Fruit fly (Drosophila melanogaster): ENCODE results near the gene CG11779.

Gene CG11779

dm6 chr3R:19156670-19157402 lies 2.8 kb downstream of the CG11779 start, which contains the start of gene nanos (continued):
- TF ChIP-seq CG2712 (tag; optimal IDR thresholded peaks at IDR 0.05), result peak; percentile 60
- TF ChIP-seq B-H1 (GFP tag; IDR thresholded peaks at IDR 0.05), result no peak
- peak; percentile 58 for TF ChIP-seq al (GFP tag; IDR thresholded peaks at IDR 0.05)
- TF ChIP-seq gcm2 (GFP tag; optimal IDR thresholded peaks at IDR 0.05), result no peak
- peak; percentile 12 for TF ChIP-seq CG10979 (tag; optimal IDR thresholded peaks at IDR 0.05)
- peak; percentile 70 for TF ChIP-seq Usf (GFP tag; optimal IDR thresholded peaks at IDR 0.05)
- peak; percentile 36 for TF ChIP-seq CG16815 (GFP tag; optimal IDR thresholded peaks at IDR 0.05)
- TF ChIP-seq CG14441 (GFP tag; IDR thresholded peaks at IDR 0.05), result peak; percentile 64
- peak; percentile 99 for TF ChIP-seq CG42726 (GFP tag; IDR thresholded peaks at IDR 0.05; ENCODE audit: partially characterized antibody)
- TF ChIP-seq onecut (GFP tag; IDR thresholded peaks at IDR 0.05), result no peak
- no peak for TF ChIP-seq wor (GFP tag; IDR thresholded peaks at IDR 0.05)
- TF ChIP-seq CG7987 (GFP tag; optimal IDR thresholded peaks at IDR 0.05), result peak; percentile 67
- no peak for TF ChIP-seq jing (GFP tag; optimal IDR thresholded peaks at IDR 0.05)
- no peak for TF ChIP-seq Gsc (GFP tag; IDR thresholded peaks at IDR 0.05)
- no peak for TF ChIP-seq CG3838 (GFP tag; optimal IDR thresholded peaks at IDR 0.05)
- TF ChIP-seq vnd (GFP tag; IDR thresholded peaks at IDR 0.05; ENCODE audit: partially characterized antibody), result peak; percentile 98
- TF ChIP-seq pnt (GFP tag; optimal IDR thresholded peaks at IDR 0.05), result peak; percentile 41
- no peak for TF ChIP-seq exex (tag; optimal IDR thresholded peaks at IDR 0.05)
- TF ChIP-seq TFAM (GFP tag; optimal IDR thresholded peaks at IDR 0.05), result no peak
- TF ChIP-seq CG3995 (GFP tag; optimal IDR thresholded peaks at IDR 0.05), result peak; percentile 99
- no peak for TF ChIP-seq CG3407 (GFP tag; optimal IDR thresholded peaks at IDR 0.05)
- TF ChIP-seq CG7786 (GFP tag; optimal IDR thresholded peaks at IDR 0.05), result peak; percentile 76
- TF ChIP-seq Elba2 (GFP tag; optimal IDR thresholded peaks at IDR 0.05), result no peak
- peak; percentile 14 for TF ChIP-seq cwo (GFP tag; optimal IDR thresholded peaks at IDR 0.05)
- TF ChIP-seq CG4617 (GFP tag; optimal IDR thresholded peaks at IDR 0.05; ENCODE audit: borderline replicate concordance), result peak; percentile 48
- no peak for TF ChIP-seq dan (GFP tag; IDR thresholded peaks at IDR 0.05)
- TF ChIP-seq CG2116 (GFP tag; optimal IDR thresholded peaks at IDR 0.05), result peak; percentile 88
- TF ChIP-seq YL-1 (GFP tag; optimal IDR thresholded peaks at IDR 0.05), result peak; percentile 81
- peak; percentile 63 for TF ChIP-seq phol (tag; optimal IDR thresholded peaks at IDR 0.05)
- TF ChIP-seq Xrp1 (GFP tag; IDR thresholded peaks at IDR 0.05), result peak; percentile 46; the same call in 1 of the 2 replicates
- TF ChIP-seq jumu (GFP tag; optimal IDR thresholded peaks at IDR 0.05), result peak; percentile 68
- peak; percentile 64 for TF ChIP-seq eyg (GFP tag; optimal IDR thresholded peaks at IDR 0.05)
- peak; percentile 83 for TF ChIP-seq her (GFP tag; optimal IDR thresholded peaks at IDR 0.05)
- TF ChIP-seq pzg (GFP tag; optimal IDR thresholded peaks at IDR 0.05), result peak; percentile 99
- peak; percentile 36 for TF ChIP-seq CG8478 (optimal IDR thresholded peaks at IDR 0.05)
- no peak for TF ChIP-seq CG12071 (GFP tag; optimal IDR thresholded peaks at IDR 0.05)
- TF ChIP-seq nerfin-1 (tag; optimal IDR thresholded peaks at IDR 0.05), result peak; percentile 14
- peak; percentile 81 for TF ChIP-seq caup (GFP tag; optimal IDR thresholded peaks at IDR 0.05; ENCODE audit: severe bottlenecking)
- no peak for TF ChIP-seq croc (GFP tag; conservative IDR thresholded peaks at IDR 0.05)
- no peak for TF ChIP-seq salm (tag; optimal IDR thresholded peaks at IDR 0.05)
- TF ChIP-seq CG30403 (GFP tag; optimal IDR thresholded peaks at IDR 0.05), result peak; percentile 57
- peak; percentile 99 for TF ChIP-seq Dp (GFP tag; optimal IDR thresholded peaks at IDR 0.05)
- TF ChIP-seq Doc2 (GFP tag; IDR thresholded peaks at IDR 0.05), result no peak
- TF ChIP-seq CG10654 (GFP tag; optimal IDR thresholded peaks at IDR 0.05), result peak; percentile 18
- no peak for TF ChIP-seq ttk (GFP tag; IDR thresholded peaks at IDR 0.05)
- TF ChIP-seq prd (optimal IDR thresholded peaks at IDR 0.05), result no peak
- TF ChIP-seq prd (GFP tag; IDR thresholded peaks at IDR 0.05), result peak; percentile 64
- peak; percentile 13 for TF ChIP-seq Oli (tag; optimal IDR thresholded peaks at IDR 0.05)
- peak; percentile 29 for TF ChIP-seq CG4282 (GFP tag; optimal IDR thresholded peaks at IDR 0.05)
- peak; percentile 80 for TF ChIP-seq Dip3 (GFP tag; optimal IDR thresholded peaks at IDR 0.05)

Measured in whole organism, embryonic.